Fruit fly (Drosophila melanogaster) whole organism, larva: Measurements from ENCODE around the gene Uxs.

Source experiments
- noc ChIP-seq: fragments of 200-800 bp; sonication (Bioruptor generic); optimal IDR thresholded peaks from 3 replicates; lab custom pipeline; 2019; ENCODE audit warnings: missing biosample characterization, mild to moderate bottlenecking, missing genetic modification characterization, moderate library complexity

Gene Uxs

DNA sequence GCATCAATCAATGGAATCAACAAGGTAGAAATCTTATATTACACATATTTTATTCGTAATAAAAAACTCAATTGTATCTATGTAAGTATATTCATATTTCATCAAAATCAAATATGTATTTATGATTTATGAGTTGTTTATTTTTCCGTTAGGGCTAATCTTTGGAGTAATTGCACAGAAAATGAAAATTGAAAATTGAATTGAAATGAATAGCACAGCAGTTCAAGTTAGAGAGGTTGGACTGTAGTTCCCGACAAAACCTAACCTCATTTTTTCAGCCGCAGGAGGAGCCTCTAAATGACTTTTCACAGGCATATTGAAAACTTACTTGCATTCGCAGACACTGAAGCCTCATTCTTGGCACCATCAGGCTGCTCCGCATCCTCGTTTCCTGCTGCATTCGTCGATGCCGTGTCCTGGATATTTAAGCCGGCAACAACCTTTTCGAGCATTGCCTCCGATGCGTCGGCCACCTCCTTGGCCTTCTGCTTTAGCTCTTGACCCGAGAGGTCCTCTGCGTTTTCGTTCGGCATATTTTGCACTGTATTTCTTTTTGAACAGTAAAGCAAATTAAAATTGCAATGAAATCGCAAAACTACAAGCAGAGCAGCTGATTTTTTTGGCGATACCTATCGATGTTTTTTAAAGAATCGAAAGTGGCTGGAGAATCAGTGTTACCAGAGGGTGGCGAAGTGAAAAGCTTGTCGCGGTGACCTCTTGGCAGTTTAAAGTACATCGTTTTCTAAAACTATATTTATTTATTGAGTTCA is 2.7 kb upstream of the Uxs start, which contains the start of gene Nmt:
Gene Nmt (minus strand): TSS at position 635 of the 770 bp plus-strand sequence.
- TF ChIP-seq noc (tag; lab: Kevin White, UChicago), result peak; percentile 52

DNA sequence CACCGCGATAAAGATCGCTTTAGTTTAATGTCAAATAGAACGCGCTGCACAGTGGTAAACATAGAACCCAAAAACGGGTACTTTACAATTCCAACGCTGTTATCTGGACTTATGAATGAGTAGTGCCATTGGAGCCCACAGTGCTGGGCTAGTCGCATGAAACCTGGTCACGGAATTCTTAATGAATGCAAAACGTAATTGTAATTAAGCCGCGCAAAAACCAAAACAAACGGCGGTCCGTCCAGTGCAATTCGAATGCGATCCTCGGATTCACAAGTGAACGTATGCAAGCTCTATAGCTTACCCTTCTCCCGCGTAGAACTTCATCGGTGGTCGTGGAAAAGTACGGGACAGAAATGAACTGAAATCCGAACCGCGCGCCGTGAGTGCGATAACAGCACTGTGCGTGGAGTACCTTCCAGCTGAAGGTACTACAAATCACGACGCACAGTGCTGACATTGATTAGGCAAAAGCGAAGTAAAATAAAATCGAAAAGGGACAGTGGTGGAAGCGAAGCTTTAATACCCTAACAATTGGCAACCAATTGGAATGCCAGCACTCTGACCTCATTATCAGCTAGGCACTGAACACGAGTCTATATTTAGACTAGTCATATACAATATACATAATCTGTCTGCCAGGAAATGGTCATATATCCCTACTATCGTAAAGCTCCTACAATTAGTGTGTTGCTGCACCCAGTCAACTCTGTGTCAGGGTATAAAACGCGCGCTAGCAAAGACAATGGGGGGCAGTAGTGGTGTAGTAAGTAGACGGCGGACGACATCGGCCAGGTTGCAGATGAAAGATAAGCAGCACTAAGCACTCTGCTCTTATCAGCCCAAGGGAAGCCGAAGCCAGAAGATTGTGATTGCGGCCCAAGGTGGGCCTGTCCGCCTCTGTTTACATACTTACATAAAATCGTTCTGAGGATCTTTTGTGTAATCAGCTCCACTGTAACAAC is 4.8 kb downstream of the Uxs start:
- TF ChIP-seq noc (tag; lab: Kevin White, UChicago), result peak; percentile 91

DNA sequence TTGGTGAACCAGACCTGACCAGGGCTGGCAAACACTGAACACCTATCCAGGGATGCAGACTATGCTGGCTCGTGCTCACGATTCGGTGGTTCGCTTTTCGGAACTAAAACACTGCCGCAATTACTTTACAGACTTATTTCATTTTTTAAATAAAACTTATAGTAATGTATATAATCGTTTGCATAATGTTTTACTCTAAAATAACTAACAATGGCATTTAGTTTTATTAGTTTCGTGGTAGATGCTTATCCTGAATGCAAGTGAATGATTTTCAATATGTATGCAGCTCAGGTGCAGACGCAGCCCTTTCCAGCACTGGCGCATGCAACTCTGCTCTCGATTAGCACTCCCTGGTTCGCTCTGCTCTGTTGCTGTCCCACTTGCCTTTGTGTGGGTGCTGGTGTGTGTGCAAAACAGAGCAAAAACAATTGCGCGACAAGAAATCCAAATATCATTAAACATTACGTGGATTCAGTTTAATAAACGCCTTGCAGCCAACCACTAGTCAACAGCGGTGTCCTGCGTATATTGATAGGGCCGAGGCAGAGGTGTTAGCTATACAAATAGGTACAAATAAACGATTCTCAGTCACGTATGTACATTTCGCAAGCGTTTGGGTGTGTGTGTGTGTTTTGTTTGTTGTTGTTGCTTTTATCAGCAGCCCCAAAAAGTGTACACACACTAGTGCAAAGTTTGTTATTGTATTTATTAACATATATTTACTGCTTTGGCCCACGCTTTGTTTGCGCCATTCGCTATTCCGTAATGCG is 6.1 kb downstream of the Uxs start, which contains the start of the genes ERR and Atg18a:
Gene ERR (minus strand): TSS at position 45 of the 770 bp plus-strand sequence.
Gene Atg18a (plus strand): TSS at position 231 of the 770 bp plus-strand sequence.
- peak; percentile 89 for TF ChIP-seq noc (tag; lab: Kevin White, UChicago)

DNA sequence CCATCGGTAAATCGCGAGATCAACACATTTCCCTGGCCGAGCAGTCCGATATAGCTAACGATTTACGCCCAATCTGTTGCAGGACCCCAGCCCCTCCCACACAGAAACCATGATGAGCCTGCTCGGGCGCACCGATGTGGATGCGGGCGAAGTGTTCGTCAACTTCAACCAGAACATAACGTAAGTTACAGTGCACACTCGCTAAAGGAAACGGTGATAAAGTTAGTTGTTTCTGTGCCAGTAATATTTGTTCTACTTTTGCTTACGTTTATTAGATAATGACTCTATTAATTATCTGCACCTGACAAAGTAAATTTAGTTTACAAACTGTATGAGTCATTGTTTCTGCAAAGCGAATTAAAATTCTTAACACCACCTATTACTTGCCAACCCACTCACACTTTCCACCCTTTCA is 6.7 kb downstream of the Uxs start:
- TF ChIP-seq noc (tag; lab: Kevin White, UChicago), result no peak

DNA sequence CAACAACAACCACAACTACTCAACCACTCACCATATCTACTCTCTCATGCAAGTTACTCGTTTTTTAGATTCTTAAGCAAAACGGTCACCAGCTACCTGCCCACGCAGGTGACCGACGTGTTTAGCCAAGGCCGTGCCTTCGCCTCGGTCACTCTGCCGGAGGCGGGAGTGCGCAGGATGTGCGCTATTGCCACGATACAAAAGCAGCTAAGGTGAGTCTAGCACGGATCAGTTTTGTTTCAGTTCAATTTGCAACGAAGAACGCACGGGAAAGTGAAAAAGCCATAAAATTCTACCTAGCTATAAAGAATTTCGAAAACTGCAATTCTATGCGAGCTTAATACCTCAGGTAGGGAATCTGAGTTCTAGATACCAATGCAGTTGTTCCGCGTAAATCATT is 8.5 kb downstream of the Uxs start:
- no peak for TF ChIP-seq noc (tag; lab: Kevin White, UChicago)

DNA sequence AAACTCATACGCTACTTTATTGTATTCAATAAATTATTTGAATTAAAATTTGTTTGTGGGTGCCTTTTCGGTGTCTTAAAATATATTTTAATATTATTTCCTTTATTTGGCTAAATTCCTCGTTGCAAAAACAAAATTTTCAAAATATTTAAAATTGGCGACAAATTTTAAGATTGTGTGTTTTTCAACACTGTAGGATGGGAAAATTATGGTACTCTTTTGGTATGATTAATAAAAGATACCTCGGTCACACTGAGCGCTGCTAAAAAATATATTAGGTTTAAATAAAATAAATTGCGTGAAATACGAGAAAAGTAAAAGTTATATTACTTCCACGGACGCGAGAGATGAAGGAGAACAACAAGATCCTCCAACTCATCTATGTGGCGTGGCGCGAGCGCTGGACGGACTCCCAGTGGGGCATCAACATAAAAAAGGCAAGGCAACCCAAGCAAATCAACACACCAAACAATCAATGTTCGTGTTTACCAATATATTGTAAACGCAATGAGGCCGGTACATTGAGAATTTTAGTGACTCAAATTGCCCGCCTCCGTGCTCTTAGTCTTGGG is 10.4 kb downstream of the Uxs start, which contains the start of gene MED24:
Gene MED24 (plus strand): TSS at position 229 of the 572 bp plus-strand sequence.
- TF ChIP-seq noc (tag; lab: Kevin White, UChicago), result no peak

DNA sequence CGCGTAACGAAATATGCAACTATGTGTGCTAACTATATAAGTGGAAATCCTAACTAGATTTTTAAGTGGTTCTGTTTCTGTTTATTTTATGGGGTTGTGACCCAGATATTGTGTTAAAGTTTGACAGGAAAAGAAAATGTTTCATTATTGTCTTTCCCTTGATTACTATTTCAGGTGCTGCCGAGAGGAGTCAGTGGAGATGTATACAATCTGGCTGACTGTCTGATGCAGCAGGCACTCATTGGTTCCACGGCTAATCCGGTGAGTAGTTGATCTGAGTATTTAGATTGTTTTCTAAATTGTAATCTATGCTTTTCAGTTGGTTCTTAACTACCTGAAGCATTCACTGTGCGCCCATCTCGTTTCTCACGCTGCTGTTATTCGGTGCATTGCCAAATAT is 12.3 kb downstream of the Uxs start, which contains the start of gene CG7387:
Gene CG7387 (minus strand): TSS at position 101 of the 400 bp plus-strand sequence.
- no peak for TF ChIP-seq noc (tag; lab: Kevin White, UChicago)

DNA sequence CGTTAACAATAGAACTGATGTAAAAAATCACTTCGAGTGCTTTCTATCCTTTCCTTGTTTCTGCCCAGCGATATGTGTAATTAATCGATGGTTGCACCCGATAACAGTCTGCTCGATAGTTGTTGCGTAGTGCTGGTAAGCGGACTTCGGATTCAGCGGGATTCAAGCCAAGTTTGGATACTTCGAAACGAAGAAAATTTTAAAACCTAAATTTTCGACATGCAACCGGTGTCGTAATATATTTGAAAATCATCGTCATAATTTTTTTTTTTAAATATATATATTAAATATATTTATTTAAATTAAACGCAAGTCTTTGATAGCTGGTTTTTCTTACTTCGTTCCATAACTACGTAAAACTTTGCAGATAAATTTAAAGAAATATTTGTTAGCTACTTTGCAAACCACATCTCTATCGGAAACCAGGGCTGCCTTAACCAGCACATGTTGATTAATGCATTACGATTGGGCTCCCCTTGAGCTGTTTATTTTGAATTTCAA is 17.1 kb downstream of the Uxs start, which contains the start of the genes UbcE2M and Dhps:
Gene UbcE2M (minus strand): TSS at position 209 of the 501 bp plus-strand sequence.
Gene Dhps (plus strand): TSS at position 429 of the 501 bp plus-strand sequence.
- TF ChIP-seq noc (tag; lab: Kevin White, UChicago), result peak; percentile 83

DNA sequence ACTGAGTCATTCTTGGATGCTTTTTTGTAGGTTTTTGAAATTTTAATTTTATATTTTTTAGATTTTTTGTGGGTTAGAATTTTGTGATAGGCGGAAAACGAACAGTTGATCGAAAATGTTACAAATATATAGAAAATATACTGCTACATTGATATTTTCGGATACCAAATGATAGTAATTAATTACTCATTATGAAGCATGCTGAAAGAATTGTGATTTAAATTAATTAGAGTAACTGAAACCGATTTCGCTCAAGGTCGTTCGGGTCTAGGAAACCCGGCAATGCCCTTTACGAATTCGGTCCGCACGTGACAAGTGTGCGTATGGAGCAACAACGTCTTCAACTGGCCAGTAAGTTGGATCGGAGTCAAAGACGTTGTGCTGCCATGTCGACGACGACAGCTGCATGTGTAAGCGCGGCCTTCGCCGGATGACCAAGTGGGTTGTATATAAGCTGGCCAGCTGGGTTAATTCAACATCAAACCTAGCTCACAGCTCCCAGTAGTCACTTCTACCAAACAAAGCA is 21.7 kb downstream of the Uxs start, which contains the start of the genes CG7366 and CG13679:
Gene CG7366 (minus strand): TSS at position 101 of the 526 bp plus-strand sequence.
Gene CG13679 (plus strand): TSS at position 476 of the 526 bp plus-strand sequence.
- TF ChIP-seq noc (tag; lab: Kevin White, UChicago), result no peak

DNA sequence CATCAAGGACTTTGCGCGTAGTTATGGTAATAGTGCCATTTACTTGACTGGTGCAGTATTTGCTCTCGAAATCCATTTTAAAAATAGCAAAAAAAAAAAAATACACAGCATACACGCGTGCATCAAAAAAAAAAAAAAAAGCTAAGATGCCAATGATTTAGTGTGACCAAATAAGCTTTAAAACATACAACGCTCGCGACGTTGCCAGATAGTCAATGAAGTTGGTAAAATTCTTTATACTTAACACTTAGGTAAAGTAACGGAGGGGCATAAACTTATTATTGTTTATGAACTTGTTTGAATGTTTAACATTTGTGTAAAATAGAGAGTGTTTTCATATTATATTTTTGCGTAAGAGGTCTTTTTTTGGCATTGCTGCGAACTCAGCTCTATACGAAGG is 29.9 kb downstream of the Uxs start, which contains the start of gene tut:
Gene tut (minus strand): TSS at position 148 of the 400 bp plus-strand sequence.
- no peak for TF ChIP-seq noc (tag; lab: Kevin White, UChicago)

DNA sequence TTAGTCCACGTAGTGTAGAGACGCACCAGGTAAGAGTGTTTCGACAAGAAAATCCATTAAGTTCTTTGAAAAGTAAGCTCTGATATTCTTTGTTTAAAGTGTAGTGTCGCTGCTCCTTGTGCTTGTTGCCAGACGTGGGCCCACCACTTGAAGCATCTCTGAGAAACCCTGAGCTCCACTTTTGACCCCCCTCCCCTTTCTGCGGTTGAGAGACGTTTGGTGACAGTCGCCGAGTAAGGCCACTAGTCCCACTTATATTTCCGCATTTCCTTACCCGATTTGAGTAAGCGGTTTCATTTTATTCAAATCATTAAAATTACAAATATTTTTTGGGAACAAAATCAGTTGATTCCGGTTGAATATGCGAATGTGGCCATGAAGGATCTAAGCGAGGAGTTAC is 30.9 kb downstream of the Uxs start, which contains the start of gene CG8006:
Gene CG8006 (plus strand): TSS at position 301 of the 400 bp plus-strand sequence.
- no peak for TF ChIP-seq noc (tag; lab: Kevin White, UChicago)

DNA sequence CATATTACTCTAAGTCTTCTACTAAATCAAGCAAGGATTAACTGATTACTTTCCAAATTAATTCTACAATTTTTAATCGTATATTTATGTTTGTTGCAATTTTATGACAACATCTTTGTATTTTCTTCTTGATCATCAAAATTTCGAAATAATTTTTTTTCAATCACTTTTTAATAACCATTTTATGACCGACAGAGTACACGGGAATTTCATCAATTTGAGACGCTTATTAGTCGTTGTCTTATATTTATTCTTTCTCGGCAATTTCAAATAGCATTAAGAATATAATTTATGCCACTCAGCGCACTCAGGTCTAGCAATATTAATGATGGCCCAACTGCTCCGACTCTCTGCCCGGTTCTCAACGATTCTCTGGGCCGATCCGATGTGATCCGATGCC is 34.3 kb downstream of the Uxs start, which contains the start of gene CG8012:
Gene CG8012 (plus strand): TSS at position 301 of the 400 bp plus-strand sequence.
- TF ChIP-seq noc (tag; lab: Kevin White, UChicago), result no peak

DNA sequence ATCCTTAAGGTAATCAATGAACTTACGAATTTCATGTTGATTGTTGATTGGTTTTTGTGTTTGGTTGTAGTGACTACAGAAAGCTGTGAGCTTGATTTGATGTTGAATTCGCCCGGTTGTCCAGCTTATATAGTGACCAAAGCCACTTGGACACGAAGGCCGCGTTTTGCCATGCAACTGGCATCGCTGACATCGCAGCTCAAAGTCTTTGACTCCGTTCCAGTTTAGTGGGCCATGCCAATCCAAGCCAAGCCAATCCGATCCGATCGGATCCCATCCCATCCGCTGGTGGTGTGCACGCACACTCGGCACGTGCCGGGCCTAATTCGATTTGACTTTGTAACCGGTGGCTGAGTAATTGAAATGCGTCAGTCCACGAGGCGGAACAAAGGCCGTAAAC is 38.2 kb downstream of the Uxs start, which contains the start of gene CG13674:
Gene CG13674 (minus strand): TSS at position 101 of the 400 bp plus-strand sequence.
- TF ChIP-seq noc (tag; lab: Kevin White, UChicago), result no peak
